Worm (Caenorhabditis elegans) whole organism, L4/young adult: ENCODE data around the gene srxa-6.

Experiments
- W03F9.2 ChIP-seq: fragments of 150-350 bp; optimal IDR thresholded peaks from 2 replicates; lab custom pipeline; 2014; ENCODE audit warnings: missing biosample characterization, missing genetic modification characterization
- dao-5 ChIP-seq: sonication (generic microtip); optimal IDR thresholded peaks from 2 replicates; lab custom pipeline; 2016; ENCODE audit warnings: missing genotype, missing genetic modification characterization, moderate library complexity, missing compliant biosample characterization
- him-1 ChIP-seq: sonication (generic microtip); optimal IDR thresholded peaks from 2 replicates; lab custom pipeline; 2016; ENCODE audit warnings: missing genotype, missing genetic modification reagents, missing genetic modification characterization, missing compliant biosample characterization

ce11 chrV:20713620-20714019 lies 21.1 kb upstream of the srxa-6 start, which contains the start of gene Y44A6C.1:
- TF ChIP-seq him-1 (tag; lab: Kevin White, UChicago) (no peak), dao-5 (tag; lab: Kevin White, UChicago) (no peak), W03F9.2 (tag; lab: Kevin White, UChicago) (no peak)
